Worm (Caenorhabditis elegans) whole organism, late embryonic: ENCODE data around the gene F44F4.9.
"Not testable (repeated sequence)": the region's sequence is repeated elsewhere in the genome, so short reads cannot be mapped to it uniquely, and the experiment has no call there.

Experiments used
- C38D4.7 ChIP-seq: fragments of 200-800 bp; sonication (Bioruptor generic); optimal IDR thresholded peaks from 2 replicates; lab custom pipeline; 2018; ENCODE audit warnings: mild to moderate bottlenecking, missing genetic modification characterization, moderate library complexity, missing compliant biosample characterization
- K09A11.1 ChIP-seq: sonication (generic microtip); optimal IDR thresholded peaks from 2 replicates; lab custom pipeline; 2017; ENCODE audit warnings: antibody characterized with exemption, mild to moderate bottlenecking, missing genetic modification characterization, missing compliant biosample characterization; ENCODE audit not compliant: insufficient read depth
- T23F11.4 ChIP-seq: fragments of 200-800 bp; sonication (Bioruptor generic); optimal IDR thresholded peaks from 2 replicates; lab custom pipeline; 2018; ENCODE audit warnings: mild to moderate bottlenecking, missing genetic modification characterization, missing compliant biosample characterization
- Y22D7AL.16 ChIP-seq: sonication (generic microtip); optimal IDR thresholded peaks from 2 replicates; lab custom pipeline; 2016; ENCODE audit warnings: missing genetic modification characterization, missing compliant biosample characterization
- ceh-14 ChIP-seq: sonication (generic microtip); optimal IDR thresholded peaks from 2 replicates; lab custom pipeline; 2016; ENCODE audit warnings: missing genotype, missing genetic modification characterization, missing compliant biosample characterization
- ceh-18 ChIP-seq: sonication (generic microtip); optimal IDR thresholded peaks from 2 replicates; lab custom pipeline; 2016; ENCODE audit warnings: missing genetic modification characterization, missing compliant biosample characterization
- ceh-19 ChIP-seq: fragments of 200-800 bp; sonication (Bioruptor generic); optimal IDR thresholded peaks from 2 replicates; lab custom pipeline; 2018; ENCODE audit warnings: mild to moderate bottlenecking, missing genetic modification characterization, missing compliant biosample characterization
- ceh-30 ChIP-seq: fragments of 150-350 bp; optimal IDR thresholded peaks from 2 replicates; lab custom pipeline; 2014; ENCODE audit warnings: missing biosample characterization, missing genetic modification characterization
- ceh-31 ChIP-seq: sonication (generic microtip); optimal IDR thresholded peaks from 2 replicates; lab custom pipeline; 2016; ENCODE audit warnings: missing genetic modification characterization, missing compliant biosample characterization
- ceh-34 ChIP-seq: sonication (generic microtip); optimal IDR thresholded peaks from 2 replicates; lab custom pipeline; 2016; ENCODE audit warnings: mild to moderate bottlenecking, missing genetic modification characterization, missing compliant biosample characterization
- elt-2 ChIP-seq: sonication (generic microtip); optimal IDR thresholded peaks from 2 replicates; lab custom pipeline; 2016; ENCODE audit warnings: missing genetic modification reagents, missing genetic modification characterization, missing compliant biosample characterization
- elt-4 ChIP-seq: sonication (generic microtip); optimal IDR thresholded peaks from 2 replicates; lab custom pipeline; 2016; ENCODE audit warnings: missing genetic modification characterization, missing compliant biosample characterization
- eyg-1 ChIP-seq: sonication (generic microtip); optimal IDR thresholded peaks from 2 replicates; lab custom pipeline; 2016; ENCODE audit warnings: missing genotype, missing genetic modification characterization, missing compliant biosample characterization
- fkh-6 ChIP-seq: sonication (generic microtip); optimal IDR thresholded peaks from 2 replicates; lab custom pipeline; 2016; ENCODE audit warnings: missing genetic modification characterization, missing compliant biosample characterization
- gmeb-2 ChIP-seq: sonication (generic microtip); optimal IDR thresholded peaks from 2 replicates; lab custom pipeline; 2016; ENCODE audit warnings: missing genetic modification characterization, inconsistent platforms, missing compliant biosample characterization
- hlh-13 ChIP-seq: fragments of 200-800 bp; sonication (Bioruptor generic); optimal IDR thresholded peaks from 2 replicates; lab custom pipeline; 2018; ENCODE audit warnings: mild to moderate bottlenecking, missing genetic modification characterization, missing compliant biosample characterization
- hlh-15 ChIP-seq: sonication (generic microtip); optimal IDR thresholded peaks from 2 replicates; lab custom pipeline; 2016; ENCODE audit warnings: missing genetic modification characterization, missing compliant biosample characterization
- hlh-8 ChIP-seq: sonication (generic microtip); optimal IDR thresholded peaks from 2 replicates; lab custom pipeline; 2016; ENCODE audit warnings: missing genotype, missing genetic modification characterization, missing compliant biosample characterization
- lim-6 ChIP-seq: sonication (generic microtip); optimal IDR thresholded peaks from 2 replicates; lab custom pipeline; 2016; ENCODE audit warnings: missing genetic modification characterization, missing compliant biosample characterization
- lin-11 ChIP-seq: fragments of 200-800 bp; sonication (Bioruptor generic); optimal IDR thresholded peaks from 2 replicates; lab custom pipeline; 2018; ENCODE audit warnings: mild to moderate bottlenecking, missing genetic modification characterization, missing compliant biosample characterization
- madf-2 ChIP-seq: sonication (generic microtip); optimal IDR thresholded peaks from 2 replicates; lab custom pipeline; 2017; ENCODE audit warnings: missing genetic modification characterization, missing compliant biosample characterization
- mec-3 ChIP-seq: sonication (generic microtip); optimal IDR thresholded peaks from 2 replicates; lab custom pipeline; 2016; ENCODE audit warnings: borderline replicate concordance, missing genetic modification characterization, missing compliant biosample characterization
- npax-4 ChIP-seq: sonication (generic microtip); optimal IDR thresholded peaks from 2 replicates; lab custom pipeline; 2016; ENCODE audit warnings: missing genetic modification characterization, missing compliant biosample characterization
- pag-3 ChIP-seq: sonication (generic microtip); optimal IDR thresholded peaks from 2 replicates; lab custom pipeline; 2016; ENCODE audit warnings: missing compliant biosample characterization, missing genetic modification characterization, borderline replicate concordance
- pat-9 ChIP-seq: fragments of 200-800 bp; sonication (Bioruptor generic); optimal IDR thresholded peaks from 2 replicates; lab custom pipeline; 2018; ENCODE audit warnings: mild to moderate bottlenecking, missing genetic modification characterization, moderate library complexity, missing compliant biosample characterization
- pha-2 ChIP-seq: sonication (generic microtip); optimal IDR thresholded peaks from 2 replicates; lab custom pipeline; 2017; ENCODE audit warnings: mild to moderate bottlenecking, missing genetic modification characterization, missing compliant biosample characterization
- pha-4 ChIP-seq: fragments of 150-350 bp; optimal IDR thresholded peaks from 2 replicates; lab custom pipeline; 2018; ENCODE audit warnings: missing biosample characterization, missing genetic modification reagents, missing genetic modification characterization
- pros-1 ChIP-seq: fragments of 150-350 bp; optimal IDR thresholded peaks from 2 replicates; lab custom pipeline; 2014; ENCODE audit warnings: missing biosample characterization, missing genetic modification reagents, missing genetic modification characterization
- rnt-1 ChIP-seq: sonication (generic microtip); optimal IDR thresholded peaks from 2 replicates; lab custom pipeline; 2016; ENCODE audit warnings: missing genetic modification characterization, missing compliant biosample characterization
- sdc-2 ChIP-seq: sonication (generic microtip); optimal IDR thresholded peaks from 2 replicates; lab custom pipeline; 2016; ENCODE audit warnings: missing genotype, missing genetic modification characterization, missing compliant biosample characterization
- sox-4 ChIP-seq: sonication (generic microtip); optimal IDR thresholded peaks from 2 replicates; lab custom pipeline; 2017; ENCODE audit warnings: mild to moderate bottlenecking, missing genetic modification characterization, inconsistent platforms, missing compliant biosample characterization
- tbx-2 ChIP-seq: sonication (generic microtip); optimal IDR thresholded peaks from 2 replicates; lab custom pipeline; 2016; ENCODE audit warnings: missing genetic modification characterization, missing compliant biosample characterization
- unc-3 ChIP-seq, 2 experiments: fragments of 200-800 bp in 1 of 2; sonication (Bioruptor generic) in 1 of 2; sonication (generic microtip) in 1 of 2; conservative IDR thresholded peaks in 1 of 2; optimal IDR thresholded peaks in 1 of 2; 2 replicates each; pipeline versions ENCODE4 v1.3.6 to Lab custom; 2016 to 2022; ENCODE audit warnings: missing compliant biosample characterization in 2 of 2, missing genetic modification characterization in 2 of 2, missing genetic modification reagents in 1 of 2

Gene F44F4.9

DNA sequence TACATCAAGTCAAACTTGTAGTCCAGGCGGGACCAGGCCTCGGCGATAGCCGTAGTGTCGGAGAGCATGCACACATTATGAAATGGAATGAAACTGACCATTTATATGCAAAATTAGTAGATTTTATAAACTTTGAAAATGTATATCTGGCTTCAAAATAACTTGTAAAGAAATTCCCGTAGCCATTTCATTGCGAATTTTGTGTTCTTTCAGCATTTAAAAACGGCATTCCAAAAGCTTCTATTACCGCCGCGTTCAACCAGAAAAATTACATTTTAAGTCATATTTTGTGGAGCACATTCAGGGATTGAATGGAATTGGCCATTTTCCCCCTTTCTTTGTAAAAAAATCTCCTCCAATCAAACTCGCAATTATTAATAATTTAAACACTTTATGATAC, 7.2 kb upstream of the F44F4.9 start, which contains the start of gene Y19D2B.1:
TSS of gene Y19D2B.1 (minus strand) at position 101 of the 400 bp plus-strand sequence.
- not testable (repeated sequence) for TF ChIP-seq fkh-6 (tag; lab: Kevin White, UChicago); hlh-13 (GFP tag; lab: Kevin White, UChicago); Y22D7AL.16 (tag; lab: Kevin White, UChicago)

DNA sequence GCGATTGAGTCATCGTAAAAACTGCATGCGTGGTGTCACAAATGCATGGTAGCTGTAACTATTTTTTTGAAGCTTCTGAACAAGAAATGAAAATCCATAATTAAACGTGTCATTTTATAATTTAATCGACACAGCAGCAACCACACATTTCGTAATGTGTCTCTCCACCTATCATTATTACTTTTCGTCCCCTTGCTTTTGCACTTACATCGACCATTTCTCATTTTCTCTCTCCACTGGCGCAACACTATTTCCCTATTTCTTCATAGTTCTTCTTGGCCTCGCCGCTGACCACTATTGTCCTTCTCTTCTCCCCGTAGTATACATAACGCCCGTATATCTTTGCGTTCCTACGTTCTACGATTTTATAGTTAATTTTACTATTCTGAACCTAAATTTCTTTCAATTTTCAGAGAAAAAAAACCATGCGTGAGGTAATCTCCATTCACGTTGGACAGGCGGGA, 2.7 kb upstream of the F44F4.9 start, which contains the start of gene tba-4:
TSS of gene tba-4 (plus strand) at position 414 of the 464 bp plus-strand sequence.
- TF ChIP-seq pros-1 (tag; lab: Kevin White, UChicago) (no peak), ceh-34 (tag; lab: Kevin White, UChicago) (no peak), ceh-31 (tag; lab: Kevin White, UChicago) (no peak), elt-2 (tag; lab: Kevin White, UChicago) (no peak), ceh-18 (tag; lab: Kevin White, UChicago) (no peak), elt-4 (tag; lab: Kevin White, UChicago) (no peak), hlh-8 (tag; lab: Kevin White, UChicago) (no peak), T23F11.4 (GFP tag; lab: Kevin White, UChicago) (no peak), lim-6 (tag; lab: Kevin White, UChicago) (no peak), hlh-15 (tag; lab: Kevin White, UChicago) (no peak), pha-2 (tag; lab: Kevin White, UChicago) (no peak), lin-11 (tag; lab: Kevin White, UChicago) (no peak), pag-3 (tag; lab: Kevin White, UChicago) (no peak), eyg-1 (tag; lab: Kevin White, UChicago) (no peak), mec-3 (tag; lab: Kevin White, UChicago) (no peak), C38D4.7 (GFP tag; lab: Kevin White, UChicago) (no peak)
- TF ChIP-seq, all 69 proteins: peak for 0

DNA sequence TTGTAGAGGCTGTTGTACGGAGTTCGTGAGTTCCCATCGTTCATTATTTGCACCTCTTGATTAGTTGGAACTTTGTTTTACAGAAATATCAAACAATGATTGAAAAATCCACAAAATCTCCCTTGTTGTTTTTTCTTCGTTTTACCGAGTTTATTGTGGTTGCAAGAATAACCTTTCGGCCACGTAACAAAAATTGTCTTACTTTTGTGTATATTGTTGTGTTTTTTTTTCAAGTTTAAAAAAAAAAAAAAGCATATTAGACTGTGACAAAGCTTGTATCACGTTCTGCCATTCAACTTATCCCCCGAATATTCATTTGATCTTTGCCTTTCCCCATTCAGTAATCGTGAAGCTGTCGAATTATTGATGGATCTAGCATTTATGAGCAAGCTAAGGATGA, 1.5 kb upstream of the F44F4.9 start, which contains the start of gene F44F4.10:
TSS of gene F44F4.10 (minus strand) at position 101 of the 400 bp plus-strand sequence.
- TF ChIP-seq ceh-30 (tag; lab: Kevin White, UChicago) (no peak), pros-1 (tag; lab: Kevin White, UChicago) (no peak), T23F11.4 (GFP tag; lab: Kevin White, UChicago) (no peak), sdc-2 (tag; lab: Kevin White, UChicago) (no peak), K09A11.1 (tag; lab: Kevin White, UChicago) (no peak), unc-3 (GFP tag; conservative IDR thresholded peaks at IDR 0.05; lab: Robert Waterston, UW) (no peak), unc-3 (tag; optimal IDR thresholded peaks at IDR 0.05; lab: Kevin White, UChicago) (no peak), pha-4 (tag; lab: Kevin White, UChicago) (no peak), sox-4 (no peak), gmeb-2 (tag; lab: Kevin White, UChicago) (no peak), Y22D7AL.16 (tag; lab: Kevin White, UChicago) (no peak), npax-4 (tag; lab: Kevin White, UChicago) (no peak), madf-2 (tag; lab: Kevin White, UChicago) (no peak), ceh-14 (no peak), ceh-19 (GFP tag; lab: Kevin White, UChicago) (no peak), rnt-1 (tag; lab: Kevin White, UChicago) (no peak)

DNA sequence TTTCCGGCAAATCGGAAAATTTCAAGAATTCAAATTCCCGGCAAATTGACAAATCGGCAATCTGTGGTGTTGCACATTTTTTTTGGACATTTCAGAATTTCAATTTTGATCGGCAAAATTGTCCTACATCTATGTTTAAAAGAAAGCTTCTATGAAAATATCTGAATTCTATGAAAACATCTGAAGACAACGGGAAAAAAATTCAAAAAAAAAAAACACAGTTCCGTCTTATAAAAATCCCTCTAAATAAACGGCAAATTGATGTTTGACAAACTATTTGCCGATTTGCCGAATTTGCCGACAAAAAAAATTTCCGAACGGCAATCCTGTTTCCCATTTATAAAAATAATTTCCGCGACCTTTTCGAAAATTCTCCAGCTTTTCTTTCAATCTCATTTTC, 1.3 kb downstream of the F44F4.9 start, which contains the start of gene F44F4.15:
TSS of gene F44F4.15 (plus strand) at position 301 of the 400 bp plus-strand sequence.
- TF ChIP-seq tbx-2 (no peak), pat-9 (tag; lab: Kevin White, UChicago) (no peak)
